Worm (Caenorhabditis elegans) whole organism, midembryonic: ENCODE results near the gene tbc-14.

Source experiments
- cog-1 ChIP-seq: sonication (generic microtip); optimal IDR thresholded peaks from 2 replicates; lab custom pipeline; 2016; ENCODE audit warnings: missing genetic modification characterization, missing compliant biosample characterization
- flt-1 ChIP-seq: fragments of 200-800 bp; sonication (Bioruptor generic); IDR thresholded peaks from 2 replicates; pipeline ENCODE4 v1.3.6; 2022; ENCODE audit warnings: missing genetic modification characterization, missing compliant biosample characterization
- tab-1 ChIP-seq: fragments of 200-800 bp; sonication (Bioruptor generic); IDR thresholded peaks from 2 replicates; pipeline ENCODE4 v1.3.6; 2022; ENCODE audit warnings: missing genetic modification characterization, missing compliant biosample characterization

- TF ChIP-seq tab-1 (no peak), flt-1 (GFP tag; lab: Robert Waterston, UW) (no peak), cog-1 (tag; lab: Kevin White, UChicago) (no peak)
These were observed 7.4 kb upstream of the tbc-14 start for ce11 chrII:13454839-13455238.
